Fruit fly (Drosophila melanogaster): ENCODE data around the gene Lip4.

Lip4 gene

dm6 chr2L:10522174-10522893, 5.0 kb upstream of the Lip4 start (continued):
- TF ChIP-seq CG32772 (GFP tag; IDR thresholded peaks at IDR 0.05): peak; percentile 66
- peak; percentile 17 for TF ChIP-seq CG10654 (GFP tag; optimal IDR thresholded peaks at IDR 0.05)
- TF ChIP-seq toy (GFP tag; IDR thresholded peaks at IDR 0.05): no peak
- peak; percentile 60; the same call in 1 of the 3 replicates for TF ChIP-seq CG11560 (tag; IDR thresholded peaks at IDR 0.05)
- TF ChIP-seq Nf-YA (GFP tag; IDR thresholded peaks at IDR 0.05): no peak
- TF ChIP-seq Taf1 (GFP tag; IDR thresholded peaks at IDR 0.05): no peak
- TF ChIP-seq CrebB (tag; optimal IDR thresholded peaks at IDR 0.05): no peak
- no peak for TF ChIP-seq lola (GFP tag; optimal IDR thresholded peaks at IDR 0.05)
- TF ChIP-seq Hr78 (GFP tag; optimal IDR thresholded peaks at IDR 0.05): peak in 1 of 2 experiments; percentile 23
- TF ChIP-seq tll (GFP tag; optimal IDR thresholded peaks at IDR 0.05): no peak
- TF ChIP-seq pnt (GFP tag; optimal IDR thresholded peaks at IDR 0.05): no peak
- TF ChIP-seq ap (GFP tag; IDR thresholded peaks at IDR 0.05): no peak
- no peak for TF ChIP-seq MESR4 (GFP tag; optimal IDR thresholded peaks at IDR 0.05)
- no peak for TF ChIP-seq onecut (GFP tag; IDR thresholded peaks at IDR 0.05)
- no peak for TF ChIP-seq CG10431 (GFP tag; optimal IDR thresholded peaks at IDR 0.05)
- TF ChIP-seq Oaz (GFP tag; IDR thresholded peaks at IDR 0.05): no peak
- no peak for TF ChIP-seq CG2202 (tag; optimal IDR thresholded peaks at IDR 0.05)
- peak; percentile 24 for TF ChIP-seq CG13123 (GFP tag; optimal IDR thresholded peaks at IDR 0.05)
- peak; percentile 13 for TF ChIP-seq CG14710 (tag; optimal IDR thresholded peaks at IDR 0.05)
- TF ChIP-seq ftz-f1 (GFP tag; optimal IDR thresholded peaks at IDR 0.05): no peak
- TF ChIP-seq CG14860 (GFP tag; IDR thresholded peaks at IDR 0.05; ENCODE audit: partially characterized antibody): no peak
- TF ChIP-seq h (optimal IDR thresholded peaks at IDR 0.05): no peak
- peak; percentile 63 for TF ChIP-seq Rfx (GFP tag; IDR thresholded peaks at IDR 0.05)
- TF ChIP-seq pb (GFP tag; optimal IDR thresholded peaks at IDR 0.05): no peak
- TF ChIP-seq slou (GFP tag; optimal IDR thresholded peaks at IDR 0.05): peak; percentile 15
- TF ChIP-seq phol (tag; optimal IDR thresholded peaks at IDR 0.05): peak; percentile 75
- no peak for TF ChIP-seq chif (GFP tag; optimal IDR thresholded peaks at IDR 0.05)
- no peak; the same call in 1 of the 2 replicates for TF ChIP-seq H2.0 (GFP tag; IDR thresholded peaks at IDR 0.05)
- peak; percentile 9 for TF ChIP-seq CG2875 (GFP tag; optimal IDR thresholded peaks at IDR 0.05)
- TF ChIP-seq ATbp (GFP tag; optimal IDR thresholded peaks at IDR 0.05): peak; percentile 51
- TF ChIP-seq BEAF-32 (GFP tag; optimal IDR thresholded peaks at IDR 0.05): no peak
- no peak for TF ChIP-seq CG6254 (GFP tag; optimal IDR thresholded peaks at IDR 0.05)
- no peak for TF ChIP-seq CG12219 (GFP tag; optimal IDR thresholded peaks at IDR 0.05)
- no peak for TF ChIP-seq Mad (GFP tag; optimal IDR thresholded peaks at IDR 0.05)
- peak; percentile 25; the same call in 1 of the 2 replicates for TF ChIP-seq CG14014 (GFP tag; IDR thresholded peaks at IDR 0.05)
- peak; percentile 74 for TF ChIP-seq CG10209 (GFP tag; optimal IDR thresholded peaks at IDR 0.05)
- peak; percentile 4 for TF ChIP-seq Vsx1 (GFP tag; optimal IDR thresholded peaks at IDR 0.05)
- peak; percentile 65 for TF ChIP-seq CG18262 (tag; optimal IDR thresholded peaks at IDR 0.05)
- TF ChIP-seq CG4707 (GFP tag; optimal IDR thresholded peaks at IDR 0.05): no peak
- TF ChIP-seq Fer3 (tag; optimal IDR thresholded peaks at IDR 0.05): peak; percentile 38
- TF ChIP-seq CG32532 (GFP tag; IDR thresholded peaks at IDR 0.05): peak; percentile 45; the same call in 1 of the 2 replicates
- TF ChIP-seq Atf6 (GFP tag; IDR thresholded peaks at IDR 0.05): peak; percentile 60; the same call in 1 of the 2 replicates
- TF ChIP-seq CG1233 (GFP tag; optimal IDR thresholded peaks at IDR 0.05): peak; percentile 55
- TF ChIP-seq peb (GFP tag; IDR thresholded peaks at IDR 0.05): no peak
- TF ChIP-seq lilli (GFP tag; optimal IDR thresholded peaks at IDR 0.05): peak; percentile 22
- TF ChIP-seq Trl (optimal IDR thresholded peaks at IDR 0.05): no peak
- no peak for TF ChIP-seq Trl (GFP tag; optimal IDR thresholded peaks at IDR 0.05)
- no peak for TF ChIP-seq HmgZ (tag; optimal IDR thresholded peaks at IDR 0.05)
- TF ChIP-seq Hsf (GFP tag; optimal IDR thresholded peaks at IDR 0.05): no peak
- peak; percentile 90 for TF ChIP-seq dysf (GFP tag; IDR thresholded peaks at IDR 0.05)
